Worm (Caenorhabditis elegans) whole organism, young adult: Measurements from ENCODE around the gene C25H3.3.

Experiments used
- B0261.1 ChIP-seq: sonication (generic microtip); optimal IDR thresholded peaks from 2 replicates; lab custom pipeline; 2016; ENCODE audit warnings: mild to moderate bottlenecking, missing genetic modification characterization, moderate library complexity, missing compliant biosample characterization
- D2030.7 ChIP-seq: fragments of 200-800 bp; sonication (Bioruptor generic); IDR thresholded peaks from 2 replicates; pipeline ENCODE4 v1.3.6; 2022; ENCODE audit warnings: missing genetic modification reagents, missing genetic modification characterization, missing compliant biosample characterization
- F57C9.4 ChIP-seq: sonication (generic microtip); optimal IDR thresholded peaks from 2 replicates; lab custom pipeline; 2017; ENCODE audit warnings: mild to moderate bottlenecking, missing genetic modification characterization, missing compliant biosample characterization
- Y53F4B.3 ChIP-seq: fragments of 200-800 bp; sonication (Bioruptor generic); IDR thresholded peaks from 2 replicates; pipeline ENCODE4 v1.3.6; 2022; ENCODE audit warnings: missing genetic modification reagents, missing genetic modification characterization, missing compliant biosample characterization
- aptf-2 ChIP-seq: fragments of 200-800 bp; sonication (Bioruptor generic); conservative IDR thresholded peaks from 2 replicates; pipeline ENCODE4 v1.3.6; 2022; ENCODE audit warnings: missing genetic modification reagents, missing genetic modification characterization, missing compliant biosample characterization
- attf-5 ChIP-seq: fragments of 200-800 bp; sonication (Bioruptor generic); optimal IDR thresholded peaks from 2 replicates; lab custom pipeline; 2018; ENCODE audit warnings: mild to moderate bottlenecking, missing genetic modification characterization, missing compliant biosample characterization
- bed-1 ChIP-seq: fragments of 200-800 bp; sonication (Bioruptor generic); IDR thresholded peaks from 2 replicates; pipeline ENCODE4 v1.3.6; 2022; ENCODE audit warnings: missing genetic modification reagents, missing genetic modification characterization, missing compliant biosample characterization
- ccch-3 ChIP-seq: fragments of 200-800 bp; sonication (Bioruptor generic); optimal IDR thresholded peaks from 2 replicates; lab custom pipeline; 2018; ENCODE audit warnings: mild to moderate bottlenecking, missing genetic modification characterization, missing compliant biosample characterization
- cebp-1 ChIP-seq, 2 experiments: fragments of 200-800 bp in 1 of 2; sonication (Bioruptor generic) in 1 of 2; sonication (generic microtip) in 1 of 2; IDR thresholded peaks in 1 of 2; optimal IDR thresholded peaks in 1 of 2; 2 replicates each; pipeline versions ENCODE4 v1.3.6 to Lab custom; 2017 to 2022; ENCODE audit warnings: missing compliant biosample characterization in 2 of 2, missing genetic modification characterization in 2 of 2, mild to moderate bottlenecking in 1 of 2, missing genetic modification reagents in 1 of 2, moderate library complexity in 1 of 2
- ceh-79 ChIP-seq: sonication (generic microtip); optimal IDR thresholded peaks from 2 replicates; lab custom pipeline; 2017; ENCODE audit warnings: mild to moderate bottlenecking, missing genetic modification characterization, missing compliant biosample characterization
- egl-18 ChIP-seq: fragments of 200-800 bp; sonication (Bioruptor generic); IDR thresholded peaks from 2 replicates; pipeline ENCODE4 v1.3.6; 2022; ENCODE audit warnings: missing genetic modification reagents, missing genetic modification characterization, missing compliant biosample characterization
- egrh-3 ChIP-seq: fragments of 200-800 bp; sonication (Bioruptor generic); IDR thresholded peaks from 2 replicates; pipeline ENCODE4 v1.3.6; 2022; ENCODE audit warnings: missing genetic modification reagents, missing genetic modification characterization, missing compliant biosample characterization
- ekl-4 ChIP-seq: fragments of 200-800 bp; sonication (Bioruptor generic); IDR thresholded peaks from 2 replicates; pipeline ENCODE4 v1.3.6; 2022; ENCODE audit warnings: missing genetic modification reagents, missing genetic modification characterization, missing compliant biosample characterization
- fkh-3 ChIP-seq: sonication (generic microtip); optimal IDR thresholded peaks from 2 replicates; lab custom pipeline; 2016; ENCODE audit warnings: mild to moderate bottlenecking, missing genetic modification characterization, missing compliant biosample characterization
- him-1 ChIP-seq: sonication (generic microtip); optimal IDR thresholded peaks from 2 replicates; lab custom pipeline; 2016; ENCODE audit warnings: missing genotype, missing genetic modification reagents, missing genetic modification characterization, missing compliant biosample characterization
- let-526 ChIP-seq: fragments of 200-800 bp; sonication (Bioruptor generic); IDR thresholded peaks from 2 replicates; pipeline ENCODE4 v1.3.6; 2022; ENCODE audit warnings: missing genetic modification reagents, missing genetic modification characterization, missing compliant biosample characterization
- lin-26 ChIP-seq: fragments of 200-800 bp; sonication (Bioruptor generic); IDR thresholded peaks from 2 replicates; pipeline ENCODE4 v1.3.6; 2022; ENCODE audit warnings: missing genetic modification reagents, missing genetic modification characterization, missing compliant biosample characterization
- lin-35 ChIP-seq, 3 experiments: fragments of 150-350 bp in 2 of 3; sonication (generic microtip) in 1 of 3; optimal IDR thresholded peaks; 2 replicates each; lab custom pipeline; 2014 to 2018; ENCODE audit warnings: missing biosample characterization in 3 of 3, missing genetic modification characterization in 3 of 3, missing genetic modification reagents in 3 of 3
- lin-40 ChIP-seq: sonication (generic microtip); optimal IDR thresholded peaks from 2 replicates; lab custom pipeline; 2016; ENCODE audit warnings: missing genetic modification characterization, mild to moderate bottlenecking, missing compliant biosample characterization, missing genotype, missing genetic modification reagents
- lin-54 ChIP-seq: fragments of 200-800 bp; sonication (Bioruptor generic); optimal IDR thresholded peaks from 2 replicates; lab custom pipeline; 2018; ENCODE audit warnings: mild to moderate bottlenecking, missing genetic modification characterization, missing compliant biosample characterization
- lsy-27 ChIP-seq: sonication (generic microtip); optimal IDR thresholded peaks from 2 replicates; lab custom pipeline; 2017; ENCODE audit warnings: missing genetic modification characterization, mild to moderate bottlenecking, missing compliant biosample characterization, antibody characterized with exemption, missing genotype, borderline replicate concordance; ENCODE audit not compliant: insufficient read depth
- madf-10 ChIP-seq: sonication (generic microtip); optimal IDR thresholded peaks from 2 replicates; lab custom pipeline; 2016; ENCODE audit warnings: mild to moderate bottlenecking, missing genetic modification characterization, missing compliant biosample characterization
- mcd-1 ChIP-seq: fragments of 200-800 bp; sonication (Bioruptor generic); IDR thresholded peaks from 2 replicates; pipeline ENCODE4 v1.3.6; 2022; ENCODE audit warnings: missing genetic modification reagents, missing genetic modification characterization, missing compliant biosample characterization
- nfya-1 ChIP-seq: sonication (generic microtip); optimal IDR thresholded peaks from 2 replicates; lab custom pipeline; 2017; ENCODE audit warnings: antibody characterized with exemption, missing compliant biosample characterization, missing genetic modification characterization, borderline replicate concordance; ENCODE audit not compliant: insufficient read depth
- nhr-27 ChIP-seq: fragments of 200-800 bp; sonication (Bioruptor generic); optimal IDR thresholded peaks from 2 replicates; lab custom pipeline; 2018; ENCODE audit warnings: mild to moderate bottlenecking, missing genetic modification characterization, moderate library complexity, missing compliant biosample characterization
- rpc-1 ChIP-seq, 2 experiments: fragments of 150-350 bp in 1 of 2; sonication (generic microtip) in 1 of 2; optimal IDR thresholded peaks; 2 replicates each; lab custom pipeline; 2014 to 2018; ENCODE audit warnings: missing biosample characterization in 1 of 2, missing genetic modification characterization in 1 of 2, missing genetic modification reagents in 1 of 2, missing genotype in 1 of 2
- sea-2 ChIP-seq: fragments of 200-800 bp; sonication (Bioruptor generic); IDR thresholded peaks from 2 replicates; pipeline ENCODE4 v1.3.6; 2022; ENCODE audit warnings: missing genetic modification characterization, missing compliant biosample characterization
- somi-1 ChIP-seq: fragments of 200-800 bp; sonication (Bioruptor generic); optimal IDR thresholded peaks from 2 replicates; lab custom pipeline; 2018; ENCODE audit warnings: mild to moderate bottlenecking, missing genetic modification characterization, missing compliant biosample characterization
- tbp1 ChIP-seq: fragments of 200-800 bp; sonication (Bioruptor generic); optimal IDR thresholded peaks from 2 replicates; lab custom pipeline; 2018; ENCODE audit warnings: mild to moderate bottlenecking, missing genetic modification characterization, missing compliant biosample characterization
- unc-130 ChIP-seq: sonication (generic microtip); optimal IDR thresholded peaks from 2 replicates; lab custom pipeline; 2016; ENCODE audit warnings: missing genetic modification reagents, missing genetic modification characterization, missing compliant biosample characterization
- ztf-26 ChIP-seq: sonication (generic microtip); optimal IDR thresholded peaks from 2 replicates; lab custom pipeline; 2017; ENCODE audit warnings: missing genetic modification characterization, missing compliant biosample characterization

C25H3.3 gene

DNA sequence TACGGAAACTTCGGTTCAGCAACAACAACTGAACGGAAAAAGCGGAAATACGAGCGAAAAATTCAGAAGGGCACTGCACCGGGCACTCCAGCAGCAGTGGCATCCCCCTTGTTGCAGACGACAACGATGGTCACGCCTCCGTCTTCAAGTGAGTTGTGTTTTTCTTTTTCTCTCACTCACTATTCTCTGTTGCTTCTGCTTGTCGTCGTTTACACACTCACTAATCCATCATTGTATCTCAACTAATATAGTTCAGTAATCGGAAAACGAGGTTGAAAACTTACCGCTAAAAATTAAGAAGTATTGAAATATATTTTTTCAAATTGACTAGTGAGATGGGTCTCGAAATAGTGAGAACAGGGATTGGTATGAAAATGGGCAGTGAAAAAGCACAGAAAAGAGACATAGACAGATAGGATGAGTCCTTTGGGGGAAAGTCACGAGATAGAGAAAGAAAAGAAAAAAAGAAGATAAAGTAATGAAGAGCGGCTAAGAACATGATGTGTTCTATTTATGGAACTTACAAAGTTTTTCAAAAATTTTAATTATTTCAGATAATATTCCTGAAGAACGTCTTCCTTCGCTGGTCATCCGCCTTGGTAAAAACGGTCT, 30.7 kb upstream of the C25H3.3 start:
- no peak for TF ChIP-seq mcd-1
- no peak for TF ChIP-seq D2030.7 (GFP tag; lab: Robert Waterston, UW)
- no peak for TF ChIP-seq somi-1
- TF ChIP-seq unc-130: no peak
- TF ChIP-seq ccch-3 (GFP tag; lab: Kevin White, UChicago): no peak
- no peak for TF ChIP-seq attf-5 (GFP tag; lab: Kevin White, UChicago)
- no peak for TF ChIP-seq cebp-1 (GFP tag; IDR thresholded peaks at IDR 0.05; lab: Robert Waterston, UW)
- TF ChIP-seq cebp-1 (tag; optimal IDR thresholded peaks at IDR 0.05; lab: Kevin White, UChicago): no peak

DNA sequence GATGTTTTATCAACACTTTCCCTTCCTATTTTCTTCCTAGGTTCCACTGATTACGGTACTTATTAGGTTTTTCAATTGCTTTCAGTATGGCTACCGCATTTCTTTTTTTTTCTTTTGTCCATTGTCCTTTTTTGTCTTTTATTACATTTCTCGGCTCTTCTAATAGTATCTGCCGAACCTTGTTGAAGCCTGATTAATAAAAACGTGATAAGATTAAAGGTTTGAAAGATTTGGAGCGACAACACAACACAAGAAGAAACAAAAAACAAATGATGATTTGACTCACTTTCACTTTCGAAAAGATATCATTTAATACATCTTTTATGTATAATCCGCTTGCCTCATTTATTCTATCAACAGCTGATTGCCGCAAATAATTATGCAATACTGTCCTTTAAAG, 29.0 kb upstream of the C25H3.3 start, which contains the start of gene C25H3.15:
Gene C25H3.15 (plus strand): TSS at position 301 of the 400 bp plus-strand sequence.
- no peak for TF ChIP-seq ztf-26

DNA sequence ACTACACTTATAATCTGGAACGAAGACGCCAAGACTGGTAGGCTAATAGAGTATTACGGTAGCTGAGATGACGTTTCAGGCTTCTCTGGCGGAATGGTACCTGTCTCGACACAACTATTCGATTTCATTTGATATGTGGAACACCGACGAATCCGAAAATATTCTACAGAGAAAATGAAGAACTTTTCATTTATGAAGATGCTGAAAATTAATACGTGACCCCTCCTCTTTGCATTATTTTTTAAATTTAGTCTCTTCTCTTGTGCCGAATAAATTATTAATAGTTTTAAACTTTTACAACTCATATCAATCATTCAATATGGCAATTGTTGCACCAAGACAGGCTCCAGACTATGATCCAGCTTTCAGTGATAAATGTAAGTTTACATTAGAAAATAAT, 28.0 kb upstream of the C25H3.3 start, which contains the start of gene C25H3.16:
Gene C25H3.16 (plus strand): TSS at position 301 of the 400 bp plus-strand sequence.
- TF ChIP-seq mcd-1: no peak
- peak; percentile 74 for TF ChIP-seq him-1 (tag; lab: Kevin White, UChicago)
- no peak for TF ChIP-seq lin-35 (GFP tag; optimal IDR thresholded peaks at IDR 0.05; lab: Kevin White, UChicago)

DNA sequence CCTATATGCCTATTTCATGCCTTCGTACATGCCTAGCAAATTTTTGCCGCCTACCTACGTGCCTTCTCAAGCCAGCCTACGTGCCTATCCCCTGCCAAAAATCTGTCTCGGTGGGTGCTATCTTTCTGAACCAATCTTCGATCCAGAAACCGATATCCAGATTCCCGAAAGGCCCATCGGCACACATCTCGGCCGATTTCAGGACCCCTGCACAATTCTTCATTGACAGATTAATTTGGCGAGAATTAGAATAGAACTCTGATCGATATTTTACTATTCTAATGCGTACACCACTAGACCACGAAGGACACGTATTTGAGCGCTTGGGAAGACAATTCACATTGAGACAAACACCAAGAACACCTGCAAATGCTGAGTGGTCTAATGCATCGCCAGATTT, 26.5 kb upstream of the C25H3.3 start:
- TF ChIP-seq B0261.1 (tag; lab: Kevin White, UChicago) (peak; percentile 7), rpc-1 (optimal IDR thresholded peaks at IDR 0.05; lab: Kevin White, UChicago) (peak; percentile 20), rpc-1 (tag; optimal IDR thresholded peaks at IDR 0.05; lab: Kevin White, UChicago) (peak; percentile 62), tbp1 (GFP tag; lab: Kevin White, UChicago) (peak; percentile 69), Y53F4B.3 (GFP tag; lab: Robert Waterston, UW) (no peak)

DNA sequence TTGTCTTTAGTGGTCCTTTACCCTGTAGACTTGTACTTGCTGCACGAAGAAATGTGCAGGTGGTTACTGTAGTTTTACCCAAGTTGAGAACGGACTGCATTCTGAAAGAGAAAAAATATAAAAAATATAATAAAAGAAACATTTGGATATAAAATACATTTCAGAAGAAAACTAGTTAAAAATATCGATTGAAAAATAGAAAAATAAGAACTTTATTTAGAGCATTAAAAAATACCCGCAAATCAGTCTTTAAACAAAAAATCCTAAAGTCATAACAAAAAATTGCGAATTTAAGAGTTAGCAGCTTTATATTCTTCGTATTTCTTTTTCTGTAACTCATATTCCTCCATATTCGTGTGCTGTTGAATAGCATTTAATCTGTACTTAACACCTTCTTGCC, 25.2 kb upstream of the C25H3.3 start, which contains the start of gene C25H3.7:
Gene C25H3.7 (minus strand): TSS at position 101 of the 400 bp plus-strand sequence.
- TF ChIP-seq nhr-27 (tag; lab: Kevin White, UChicago) (no peak), lsy-27 (tag; lab: Kevin White, UChicago) (no peak), him-1 (tag; lab: Kevin White, UChicago) (no peak), ceh-79 (tag; lab: Kevin White, UChicago) (no peak), lin-54 (GFP tag; lab: Kevin White, UChicago) (no peak), lin-40 (tag; lab: Kevin White, UChicago) (no peak), F57C9.4 (tag; lab: Kevin White, UChicago) (no peak), ekl-4 (GFP tag; lab: Robert Waterston, UW) (no peak)
- TF ChIP-seq, all 124 proteins: peak for 0

DNA sequence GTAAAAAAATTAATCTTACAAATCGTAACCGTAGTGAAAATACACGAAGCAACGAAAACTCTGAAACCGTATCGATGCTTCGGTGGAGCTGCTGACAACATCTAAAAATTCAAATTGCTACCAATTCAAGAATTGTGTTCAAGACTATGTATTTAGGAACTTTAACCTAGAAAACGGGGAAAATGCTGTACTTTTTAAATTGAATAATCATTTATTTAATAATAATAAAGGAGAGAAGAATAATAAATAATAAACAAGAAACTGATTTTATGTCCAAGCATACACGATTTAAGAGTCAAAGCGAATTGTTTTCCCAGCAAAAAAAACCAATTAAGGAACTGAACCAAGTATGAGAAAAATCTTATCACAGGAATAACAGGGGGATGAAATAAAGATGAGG, 24.4 kb upstream of the C25H3.3 start, which contains the start of gene C25H3.17:
Gene C25H3.17 (minus strand): TSS at position 101 of the 400 bp plus-strand sequence.
- TF ChIP-seq fkh-3 (tag; lab: Kevin White, UChicago) (no peak), aptf-2 (GFP tag; lab: Robert Waterston, UW) (no peak), madf-10 (no peak), let-526 (GFP tag; lab: Robert Waterston, UW) (no peak), bed-1 (GFP tag; lab: Robert Waterston, UW) (no peak), sea-2 (no peak), egrh-3 (GFP tag; lab: Robert Waterston, UW) (no peak), lin-26 (GFP tag; lab: Robert Waterston, UW) (no peak), egl-18 (no peak), nfya-1 (tag; lab: Kevin White, UChicago) (no peak), him-1 (tag; lab: Kevin White, UChicago) (no peak)
